Worm (Caenorhabditis elegans) whole organism, young adult: ENCODE measurements around the gene ech-6.

Experiments
- B0336.3 ChIP-seq: fragments of 200-800 bp; sonication (Bioruptor generic); IDR thresholded peaks from 2 replicates; pipeline ENCODE4 v1.3.6; 2022; ENCODE audit warnings: missing genetic modification characterization, missing compliant biosample characterization
- F23B12.7 ChIP-seq: sonication (generic microtip); optimal IDR thresholded peaks from 2 replicates; lab custom pipeline; 2017; ENCODE audit warnings: missing genetic modification characterization, mild to moderate bottlenecking, missing compliant biosample characterization, antibody characterized with exemption, moderate library complexity; ENCODE audit not compliant: insufficient read depth
- Y79H2A.3 ChIP-seq: fragments of 200-800 bp; sonication (Bioruptor generic); conservative IDR thresholded peaks from 2 replicates; pipeline ENCODE4 v1.3.6; 2022; ENCODE audit warnings: missing genetic modification reagents, missing genetic modification characterization, missing compliant biosample characterization
- akir-1 ChIP-seq: fragments of 200-800 bp; sonication (Bioruptor generic); optimal IDR thresholded peaks from 2 replicates; lab custom pipeline; 2018; ENCODE audit warnings: mild to moderate bottlenecking, missing genetic modification characterization, moderate library complexity, missing compliant biosample characterization
- ama-1 ChIP-seq, 3 experiments: fragments of 150-350 bp in 1 of 3; sonication (generic microtip) in 2 of 3; optimal IDR thresholded peaks; 2 replicates each; lab custom pipeline; 2014 to 2018; ENCODE audit warnings: missing biosample characterization in 2 of 3, missing genetic modification characterization in 2 of 3, missing genetic modification reagents in 2 of 3
- athp-1 ChIP-seq: sonication (generic microtip); optimal IDR thresholded peaks from 2 replicates; lab custom pipeline; 2017; ENCODE audit warnings: mild to moderate bottlenecking, missing genetic modification characterization, missing compliant biosample characterization
- ceh-91 ChIP-seq: fragments of 200-800 bp; sonication (Bioruptor generic); IDR thresholded peaks from 2 replicates; pipeline ENCODE4 v1.3.6; 2022; ENCODE audit warnings: missing genetic modification reagents, missing genetic modification characterization, missing compliant biosample characterization
- lsl-1 ChIP-seq: fragments of 200-800 bp; sonication (Bioruptor generic); optimal IDR thresholded peaks from 2 replicates; lab custom pipeline; 2018; ENCODE audit warnings: mild to moderate bottlenecking, missing genetic modification characterization, moderate library complexity, missing compliant biosample characterization
- mcd-1 ChIP-seq: fragments of 200-800 bp; sonication (Bioruptor generic); IDR thresholded peaks from 2 replicates; pipeline ENCODE4 v1.3.6; 2022; ENCODE audit warnings: missing genetic modification reagents, missing genetic modification characterization, missing compliant biosample characterization
- nhr-27 ChIP-seq: fragments of 200-800 bp; sonication (Bioruptor generic); optimal IDR thresholded peaks from 2 replicates; lab custom pipeline; 2018; ENCODE audit warnings: mild to moderate bottlenecking, missing genetic modification characterization, moderate library complexity, missing compliant biosample characterization
- pha-4 ChIP-seq: fragments of 150-350 bp; sonication (generic microtip); optimal IDR thresholded peaks from 2 replicates; lab custom pipeline; 2014; ENCODE audit warnings: missing biosample characterization, missing genetic modification reagents, missing genetic modification characterization
- sea-2 ChIP-seq: fragments of 200-800 bp; sonication (Bioruptor generic); IDR thresholded peaks from 2 replicates; pipeline ENCODE4 v1.3.6; 2022; ENCODE audit warnings: missing genetic modification characterization, missing compliant biosample characterization
- snpc-4 ChIP-seq, 5 experiments: fragments of 150-350 bp in 1 of 5; sonication (generic microtip) in 4 of 5; optimal IDR thresholded peaks; 2 replicates each; lab custom pipeline; 2014 to 2018; ENCODE audit warnings: missing genetic modification characterization in 5 of 5, missing biosample characterization in 3 of 5, antibody characterized with exemption in 2 of 5, mild to moderate bottlenecking in 2 of 5, missing compliant biosample characterization in 2 of 5, missing genotype in 2 of 5, moderate library complexity in 2 of 5, missing genetic modification reagents in 1 of 5
- ztf-6 ChIP-seq: fragments of 200-800 bp; sonication (Bioruptor generic); IDR thresholded peaks from 2 replicates; pipeline ENCODE4 v1.3.6; 2022; ENCODE audit warnings: missing genetic modification reagents, missing genetic modification characterization, missing compliant biosample characterization

DNA sequence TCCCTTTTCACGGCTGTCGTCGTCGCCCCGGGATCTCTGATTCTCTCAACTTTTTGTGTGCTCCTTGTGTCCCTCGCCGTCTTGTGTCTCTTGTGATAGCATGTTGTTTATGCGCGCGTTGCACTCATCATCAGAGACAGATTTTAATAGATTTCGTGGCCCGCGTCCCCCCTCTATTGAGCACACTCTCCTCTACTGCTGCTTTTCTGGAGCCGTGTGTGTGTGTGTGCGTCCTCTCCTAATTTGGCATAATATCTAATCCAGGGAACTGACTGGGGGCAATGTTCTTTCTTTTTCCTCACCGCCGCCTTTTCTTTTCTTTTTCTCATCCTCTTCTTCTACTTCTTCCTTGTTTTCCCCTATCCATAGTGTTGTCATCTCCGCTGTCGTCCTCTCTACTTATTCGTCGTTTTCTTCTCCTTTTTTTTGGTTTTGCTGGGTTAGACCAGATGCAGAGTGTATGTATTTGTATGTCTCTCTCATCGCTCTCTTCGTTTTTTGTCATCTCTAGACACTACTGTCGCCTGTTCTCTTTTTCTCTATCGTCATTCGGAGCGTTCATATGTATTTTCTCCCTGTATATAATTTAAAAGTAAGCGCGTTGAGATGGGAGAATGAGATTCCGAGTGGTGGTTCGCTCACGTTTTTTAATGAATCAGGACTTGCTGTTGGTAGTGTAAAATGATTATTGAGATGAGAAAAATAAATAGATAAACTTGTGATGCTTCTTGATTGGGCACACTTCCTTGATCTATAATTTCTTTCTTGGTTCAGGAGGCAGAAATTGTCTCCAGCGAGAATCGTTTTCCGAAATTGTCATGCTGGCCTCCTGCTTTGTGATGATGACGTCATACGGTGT is 48.7 kb downstream of the ech-6 start:
- TF ChIP-seq mcd-1 (GFP tag; lab: Robert Waterston, UW) (no peak), sea-2 (GFP tag; lab: Robert Waterston, UW) (no peak), ceh-91 (GFP tag; lab: Robert Waterston, UW) (no peak), ztf-6 (no peak), athp-1 (no peak), F23B12.7 (tag; lab: Kevin White, UChicago) (no peak), B0336.3 (GFP tag; lab: Robert Waterston, UW) (no peak), akir-1 (GFP tag; lab: Kevin White, UChicago) (no peak), lsl-1 (GFP tag; lab: Kevin White, UChicago) (no peak), nhr-27 (no peak), pha-4 (no peak), snpc-4 (GFP tag; optimal IDR thresholded peaks at IDR 0.05; lab: Kevin White, UChicago) (no peak), snpc-4 (tag; optimal IDR thresholded peaks at IDR 0.05; lab: Kevin White, UChicago) (no peak), Y79H2A.3 (GFP tag; lab: Robert Waterston, UW) (no peak), ama-1 (optimal IDR thresholded peaks at IDR 0.05; lab: Kevin White, UChicago) (no peak), ama-1 (GFP tag; optimal IDR thresholded peaks at IDR 0.05; lab: Kevin White, UChicago) (no peak)
